Worm (Caenorhabditis elegans): ENCODE results near the gene nspd-3.

- TF ChIP-seq him-1 (tag; optimal IDR thresholded peaks at IDR 0.05) (no peak), W03F9.2 (tag; optimal IDR thresholded peaks at IDR 0.05) (peak; percentile 64)
Measured at ce11 chrIV:5209390-5209789, 46.5 kb upstream of the nspd-3 start, which contains the start of the genes Y59E9AL.36 and nbet-1.

Data from whole organism, L4/young adult.